Fruit fly (Drosophila melanogaster) whole organism, embryonic: Measurements from ENCODE around the gene CG6168.

Experiments used
- Adf1 ChIP-seq: fragments of 200-800 bp; sonication (Bioruptor generic); IDR thresholded peaks from 2 replicates; pipeline ENCODE4 v1.3.6; 2022; ENCODE audit warnings: missing biosample characterization, missing genetic modification characterization
- Atf-2 ChIP-seq: fragments of 200-800 bp; sonication (Bioruptor generic); optimal IDR thresholded peaks from 2 replicates; lab custom pipeline; 2016; ENCODE audit warnings: missing biosample characterization, missing genetic modification characterization
- Blimp-1 ChIP-seq: fragments of 200-800 bp; sonication (Bioruptor generic); optimal IDR thresholded peaks from 3 replicates; lab custom pipeline; 2018; ENCODE audit warnings: missing biosample characterization, missing genetic modification characterization, mild to moderate bottlenecking, moderate library complexity, missing genetic modification reagents
- Bteb2 ChIP-seq: fragments of 200-800 bp; sonication (Bioruptor generic); optimal IDR thresholded peaks from 2 replicates; lab custom pipeline; 2016; ENCODE audit warnings: missing biosample characterization, missing genetic modification characterization
- CG10959 ChIP-seq: fragments of 200-800 bp; sonication (Bioruptor generic); IDR thresholded peaks from 2 replicates; pipeline ENCODE4 v1.3.6; 2022; ENCODE audit warnings: missing biosample characterization, missing genetic modification characterization
- CG11560 ChIP-seq: fragments of 200-800 bp; sonication (Bioruptor generic); IDR thresholded peaks from 3 replicates; pipeline ENCODE4 v1.3.6; 2022; ENCODE audit warnings: missing biosample characterization, missing genetic modification characterization
- CG12659 ChIP-seq: fragments of 200-800 bp; sonication (Bioruptor generic); optimal IDR thresholded peaks from 3 replicates; lab custom pipeline; 2017; ENCODE audit warnings: mild to moderate bottlenecking, missing biosample characterization, missing genetic modification reagents, missing genetic modification characterization
- CG12769 ChIP-seq: fragments of 200-800 bp; sonication (Bioruptor generic); optimal IDR thresholded peaks from 2 replicates; lab custom pipeline; 2019; ENCODE audit warnings: missing biosample characterization, mild to moderate bottlenecking, missing genetic modification characterization, moderate library complexity
- CG1602 ChIP-seq: fragments of 200-800 bp; sonication (Bioruptor generic); optimal IDR thresholded peaks from 3 replicates; lab custom pipeline; 2016; ENCODE audit warnings: missing biosample characterization, missing genetic modification characterization
- CG17829 ChIP-seq: fragments of 200-800 bp; optimal IDR thresholded peaks from 2 replicates; lab custom pipeline; 2019; ENCODE audit warnings: missing biosample characterization, mild to moderate bottlenecking, missing genetic modification characterization, moderate library complexity
- CG18011 ChIP-seq: fragments of 200-800 bp; sonication (Bioruptor generic); optimal IDR thresholded peaks from 2 replicates; lab custom pipeline; 2017; ENCODE audit warnings: missing biosample characterization, missing genetic modification characterization, mild to moderate bottlenecking, moderate library complexity, missing genotype
- CG3847 ChIP-seq: fragments of 200-800 bp; sonication (Bioruptor generic); IDR thresholded peaks from 2 replicates; pipeline ENCODE4 v1.3.6; 2022; ENCODE audit warnings: missing biosample characterization, missing genetic modification characterization
- CG4360 ChIP-seq: fragments of 200-800 bp; sonication (Bioruptor generic); IDR thresholded peaks from 2 replicates; pipeline ENCODE4 v1.3.6; 2022; ENCODE audit warnings: missing biosample characterization, missing genetic modification characterization
- CG4854 ChIP-seq: fragments of 200-800 bp; sonication (Bioruptor generic); optimal IDR thresholded peaks from 2 replicates; lab custom pipeline; 2016; ENCODE audit warnings: missing biosample characterization, missing genetic modification characterization, inconsistent platforms
- CG7357 ChIP-seq: fragments of 200-800 bp; sonication (Bioruptor generic); IDR thresholded peaks from 3 replicates; pipeline ENCODE4 v1.3.6; 2022; ENCODE audit warnings: missing biosample characterization, missing genetic modification characterization
- CG7963 ChIP-seq: fragments of 200-800 bp; sonication (Bioruptor generic); IDR thresholded peaks from 3 replicates; pipeline ENCODE4 v1.3.6; 2022; ENCODE audit warnings: missing biosample characterization, missing genetic modification characterization; ENCODE audit not compliant: partially characterized antibody
- CG8478 ChIP-seq: fragments of >200 bp; optimal IDR thresholded peaks from 2 replicates; lab custom pipeline; 2018
- Camta ChIP-seq: fragments of 200-800 bp; sonication (Bioruptor generic); optimal IDR thresholded peaks from 2 replicates; lab custom pipeline; 2016; ENCODE audit warnings: missing biosample characterization, missing genetic modification characterization
- Dfd ChIP-seq, 2 experiments: fragments of >200 bp; optimal IDR thresholded peaks; 2 replicates each; lab custom pipeline; 2017; ENCODE audit warnings: missing biosample characterization in 2 of 2, missing genetic modification characterization in 2 of 2
- Dref ChIP-seq: fragments of 200-800 bp; sonication (Bioruptor generic); IDR thresholded peaks from 2 replicates; pipeline ENCODE4 v1.3.6; 2022; ENCODE audit warnings: missing biosample characterization, missing genetic modification characterization
- ERR ChIP-seq: fragments of 200-800 bp; sonication (Bioruptor generic); optimal IDR thresholded peaks from 2 replicates; lab custom pipeline; 2016; ENCODE audit warnings: missing biosample characterization, missing genetic modification characterization
- Eip74EF ChIP-seq, 2 experiments: fragments of 200-800 bp in 1 of 2; fragments of >200 bp in 1 of 2; sonication (Bioruptor generic) in 1 of 2; optimal IDR thresholded peaks; 2 replicates each; lab custom pipeline; 2017 to 2019; ENCODE audit warnings: missing biosample characterization in 2 of 2, missing genetic modification characterization in 2 of 2, mild to moderate bottlenecking in 1 of 2, moderate library complexity in 1 of 2
- Fer1 ChIP-seq: fragments of 200-800 bp; sonication (Bioruptor generic); optimal IDR thresholded peaks from 2 replicates; lab custom pipeline; 2017; ENCODE audit warnings: missing biosample characterization, mild to moderate bottlenecking, missing genetic modification characterization
- Hey ChIP-seq: fragments of 200-800 bp; sonication (Bioruptor generic); optimal IDR thresholded peaks from 3 replicates; lab custom pipeline; 2018; ENCODE audit warnings: missing biosample characterization, mild to moderate bottlenecking, missing genetic modification characterization
- Lhr ChIP-seq: fragments of 200-800 bp; sonication (Bioruptor generic); optimal IDR thresholded peaks from 3 replicates; lab custom pipeline; 2017; ENCODE audit warnings: mild to moderate bottlenecking, missing biosample characterization, missing genetic modification reagents, missing genetic modification characterization
- MESR4 ChIP-seq: fragments of 200-800 bp; sonication (Bioruptor generic); optimal IDR thresholded peaks from 2 replicates; lab custom pipeline; 2018; ENCODE audit warnings: missing biosample characterization, mild to moderate bottlenecking, missing genetic modification characterization, moderate library complexity
- Mrtf ChIP-seq: fragments of 200-800 bp; sonication (Bioruptor generic); IDR thresholded peaks from 3 replicates; pipeline ENCODE4 v1.3.6; 2022; ENCODE audit warnings: missing biosample characterization, missing genetic modification characterization
- Oli ChIP-seq: fragments of 200-800 bp; sonication (Bioruptor generic); optimal IDR thresholded peaks from 2 replicates; lab custom pipeline; 2018; ENCODE audit warnings: missing biosample characterization, mild to moderate bottlenecking, missing genetic modification characterization, moderate library complexity
- Opbp ChIP-seq: fragments of 200-800 bp; sonication (Bioruptor generic); IDR thresholded peaks from 3 replicates; pipeline ENCODE4 v1.3.6; 2022; ENCODE audit warnings: missing biosample characterization, missing genetic modification characterization; ENCODE audit not compliant: partially characterized antibody
- Poxn ChIP-seq: fragments of 200-800 bp; sonication (Bioruptor generic); IDR thresholded peaks from 2 replicates; pipeline ENCODE4 v1.3.6; 2022; ENCODE audit warnings: missing biosample characterization, missing genetic modification characterization
- Scr ChIP-seq: fragments of 200-800 bp; sonication (Bioruptor generic); IDR thresholded peaks from 2 replicates; pipeline ENCODE4 v1.3.6; 2022; ENCODE audit warnings: missing biosample characterization, missing genetic modification characterization; ENCODE audit not compliant: partially characterized antibody
- Six4 ChIP-seq: fragments of 200-800 bp; sonication (Bioruptor generic); optimal IDR thresholded peaks from 2 replicates; lab custom pipeline; 2016; ENCODE audit warnings: missing biosample characterization, missing genetic modification characterization
- Ssrp ChIP-seq: fragments of 200-800 bp; sonication (Bioruptor generic); optimal IDR thresholded peaks from 2 replicates; lab custom pipeline; 2018; ENCODE audit warnings: missing biosample characterization, mild to moderate bottlenecking, missing genetic modification characterization, moderate library complexity
- abd-A ChIP-seq: fragments of 200-800 bp; sonication (Bioruptor generic); optimal IDR thresholded peaks from 3 replicates; lab custom pipeline; 2019; ENCODE audit warnings: missing biosample characterization, mild to moderate bottlenecking, missing genetic modification characterization, moderate library complexity
- ato ChIP-seq: fragments of 200-800 bp; sonication (Bioruptor generic); IDR thresholded peaks from 2 replicates; pipeline ENCODE4 v1.3.6; 2022; ENCODE audit warnings: missing biosample characterization, missing genetic modification characterization; ENCODE audit not compliant: partially characterized antibody
- chinmo ChIP-seq: fragments of 200-800 bp; sonication (Bioruptor generic); IDR thresholded peaks from 4 replicates; pipeline ENCODE4 v1.3.6; 2022; ENCODE audit warnings: missing biosample characterization, missing genetic modification characterization; ENCODE audit not compliant: partially characterized antibody
- en ChIP-seq: fragments of 200-800 bp; sonication (Bioruptor generic); optimal IDR thresholded peaks from 2 replicates; lab custom pipeline; 2016; ENCODE audit warnings: missing biosample characterization, missing genetic modification characterization
- exex ChIP-seq: fragments of 200-800 bp; sonication (Bioruptor generic); optimal IDR thresholded peaks from 4 replicates; lab custom pipeline; 2018; ENCODE audit warnings: missing biosample characterization, mild to moderate bottlenecking, missing genetic modification characterization, moderate library complexity
- fd102C ChIP-seq: fragments of 200-800 bp; sonication (Bioruptor generic); optimal IDR thresholded peaks from 2 replicates; lab custom pipeline; 2018; ENCODE audit warnings: missing biosample characterization, mild to moderate bottlenecking, missing genetic modification characterization, moderate library complexity
- gt ChIP-seq: fragments of 200-800 bp; sonication (Bioruptor generic); IDR thresholded peaks from 2 replicates; pipeline ENCODE4 v1.3.6; 2022; ENCODE audit warnings: missing biosample characterization, missing genetic modification characterization
- her ChIP-seq: fragments of 200-800 bp; sonication (Bioruptor generic); optimal IDR thresholded peaks from 2 replicates; lab custom pipeline; 2016; ENCODE audit warnings: missing biosample characterization, missing genetic modification characterization
- insv ChIP-seq, 2 experiments: fragments of 200-800 bp; sonication (Bioruptor generic); optimal IDR thresholded peaks; 3 replicates each; lab custom pipeline; 2016 to 2018; ENCODE audit warnings: missing biosample characterization in 2 of 2, missing genetic modification characterization in 2 of 2
- kni ChIP-seq: fragments of 200-800 bp; sonication (Bioruptor generic); optimal IDR thresholded peaks from 3 replicates; lab custom pipeline; 2017; ENCODE audit warnings: mild to moderate bottlenecking, missing biosample characterization, missing genetic modification reagents, missing genetic modification characterization
- lbe ChIP-seq: fragments of 200-800 bp; sonication (Bioruptor generic); optimal IDR thresholded peaks from 2 replicates; lab custom pipeline; 2016; ENCODE audit warnings: missing biosample characterization, mild to moderate bottlenecking, missing genetic modification characterization
- lmd ChIP-seq: fragments of 200-800 bp; sonication (Bioruptor generic); IDR thresholded peaks from 2 replicates; pipeline ENCODE4 v1.3.6; 2022; ENCODE audit warnings: missing biosample characterization, missing genetic modification characterization
- org-1 ChIP-seq: fragments of 200-800 bp; sonication (Bioruptor generic); optimal IDR thresholded peaks from 2 replicates; lab custom pipeline; 2017; ENCODE audit warnings: missing biosample characterization, missing genetic modification characterization
- pfk ChIP-seq: fragments of 200-800 bp; sonication (Bioruptor generic); optimal IDR thresholded peaks from 2 replicates; lab custom pipeline; 2018; ENCODE audit warnings: missing biosample characterization, mild to moderate bottlenecking, missing genetic modification characterization, moderate library complexity
- pum ChIP-seq: fragments of 200-800 bp; sonication (Bioruptor generic); optimal IDR thresholded peaks from 2 replicates; lab custom pipeline; 2016; ENCODE audit warnings: missing biosample characterization, missing genetic modification characterization
- sc ChIP-seq, 3 experiments: fragments of >200 bp in 2 of 3; fragments of 200-800 bp in 1 of 3; sonication (Bioruptor generic) in 1 of 3; optimal IDR thresholded peaks; 2 replicates in 2 of 3; 3 replicates in 1 of 3; lab custom pipeline; 2017; ENCODE audit warnings: mild to moderate bottlenecking in 1 of 3, missing biosample characterization in 1 of 3, missing genetic modification characterization in 1 of 3, missing genetic modification reagents in 1 of 3
- zen ChIP-seq: fragments of 200-800 bp; sonication (Bioruptor generic); optimal IDR thresholded peaks from 3 replicates; lab custom pipeline; 2018; ENCODE audit warnings: missing biosample characterization, mild to moderate bottlenecking, missing genetic modification characterization, moderate library complexity

CG6168 gene

dm6 chr3L:11292180-11292727 lies 29.3 kb downstream of the CG6168 start (continued):
- no peak for TF ChIP-seq ato (GFP tag; lab: Robert Waterston, UW)
- TF ChIP-seq fd102C (GFP tag; lab: Kevin White, UChicago) = no peak
- TF ChIP-seq Dfd (GFP tag; optimal IDR thresholded peaks at IDR 0.05; lab: Kevin White, UChicago) = no peak
- TF ChIP-seq Mrtf (GFP tag; lab: Robert Waterston, UW) = no peak
- no peak for TF ChIP-seq CG4854
- 0 out of 3 replicates have a peak, but pooled peaks have one; percentile 29 for TF ChIP-seq Opbp (GFP tag; lab: Robert Waterston, UW)
- TF ChIP-seq CG12769 (tag; lab: Kevin White, UChicago) = peak; percentile 87
- no peak for TF ChIP-seq Hey (tag; lab: Kevin White, UChicago)
- TF ChIP-seq CG10959 (GFP tag; lab: Robert Waterston, UW) = no peak
- no peak for TF ChIP-seq CG7963 (GFP tag; lab: Robert Waterston, UW)
- TF ChIP-seq her (GFP tag; lab: Kevin White, UChicago) = no peak
- TF ChIP-seq pfk (GFP tag; lab: Kevin White, UChicago) = no peak
- no peak for TF ChIP-seq Blimp-1 (GFP tag; lab: Kevin White, UChicago)
- 0 out of 2 replicates have a peak, but pooled peaks have one; percentile 21 for TF ChIP-seq CG3847 (GFP tag; lab: Robert Waterston, UW)
- TF ChIP-seq gt (GFP tag; lab: Robert Waterston, UW) = no peak
- peak; percentile 56 for TF ChIP-seq abd-A
- no peak for TF ChIP-seq en
- no peak for TF ChIP-seq CG11560 (tag; lab: Robert Waterston, UW)
- TF ChIP-seq Six4 = no peak
- TF ChIP-seq Eip74EF (GFP tag; optimal IDR thresholded peaks at IDR 0.05; lab: Kevin White, UChicago) = no peak
- no peak for TF ChIP-seq Dref (GFP tag; lab: Robert Waterston, UW)
- TF ChIP-seq CG17829 (tag; lab: Kevin White, UChicago) = no peak
- TF ChIP-seq lbe (GFP tag; lab: Kevin White, UChicago) = peak; percentile 4
- no peak for TF ChIP-seq Oli
- TF ChIP-seq exex (tag; lab: Kevin White, UChicago) = no peak
- TF ChIP-seq zen (tag; lab: Kevin White, UChicago) = no peak
- no peak for TF ChIP-seq Ssrp (tag; lab: Kevin White, UChicago)
- TF ChIP-seq Lhr (GFP tag; lab: Kevin White, UChicago) = no peak
- no peak for TF ChIP-seq Scr (GFP tag; lab: Robert Waterston, UW)
- TF ChIP-seq Atf-2 (GFP tag; lab: Kevin White, UChicago) = no peak
- TF ChIP-seq Adf1 (GFP tag; lab: Robert Waterston, UW) = peak; percentile 79
- TF ChIP-seq CG8478 (lab: Kevin White, UChicago) = no peak
- TF ChIP-seq ERR = no peak
- peak; percentile 89 for TF ChIP-seq kni (GFP tag; lab: Kevin White, UChicago)
- TF ChIP-seq org-1 = no peak
- TF ChIP-seq CG7357 (GFP tag; lab: Robert Waterston, UW) = no peak
- no peak for TF ChIP-seq insv (GFP tag; optimal IDR thresholded peaks at IDR 0.05; lab: Kevin White, UChicago)
- TF ChIP-seq Camta (GFP tag; lab: Kevin White, UChicago) = no peak
- TF ChIP-seq Fer1 (GFP tag; lab: Kevin White, UChicago) = peak; percentile 40
- TF ChIP-seq CG4360 (GFP tag; lab: Robert Waterston, UW) = no peak
- TF ChIP-seq Poxn (GFP tag; lab: Robert Waterston, UW) = no peak
- peak; percentile 99 for TF ChIP-seq chinmo (GFP tag; lab: Robert Waterston, UW)
- TF ChIP-seq lmd (GFP tag; lab: Robert Waterston, UW) = peak; percentile 56; the same call in 1 of the 2 replicates
- TF ChIP-seq CG18011 (GFP tag; lab: Kevin White, UChicago) = no peak
- TF ChIP-seq Bteb2 (GFP tag; lab: Kevin White, UChicago) = no peak
- TF ChIP-seq MESR4 (GFP tag; lab: Kevin White, UChicago) = no peak
- no peak for TF ChIP-seq sc (optimal IDR thresholded peaks at IDR 0.05; lab: Kevin White, UChicago)
- no peak for TF ChIP-seq sc (GFP tag; optimal IDR thresholded peaks at IDR 0.05; lab: Kevin White, UChicago)
- TF ChIP-seq CG1602 (GFP tag; lab: Kevin White, UChicago) = no peak
- TF ChIP-seq pum = no peak
- no peak for TF ChIP-seq CG12659
